Fruit fly (Drosophila melanogaster) whole organism, larva: ENCODE results near the gene Cand1.

ENCODE experiments used
- noc ChIP-seq: fragments of 200-800 bp; sonication (Bioruptor generic); optimal IDR thresholded peaks from 3 replicates; lab custom pipeline; 2019; ENCODE audit warnings: missing biosample characterization, mild to moderate bottlenecking, missing genetic modification characterization, moderate library complexity

Cand1 gene

DNA sequence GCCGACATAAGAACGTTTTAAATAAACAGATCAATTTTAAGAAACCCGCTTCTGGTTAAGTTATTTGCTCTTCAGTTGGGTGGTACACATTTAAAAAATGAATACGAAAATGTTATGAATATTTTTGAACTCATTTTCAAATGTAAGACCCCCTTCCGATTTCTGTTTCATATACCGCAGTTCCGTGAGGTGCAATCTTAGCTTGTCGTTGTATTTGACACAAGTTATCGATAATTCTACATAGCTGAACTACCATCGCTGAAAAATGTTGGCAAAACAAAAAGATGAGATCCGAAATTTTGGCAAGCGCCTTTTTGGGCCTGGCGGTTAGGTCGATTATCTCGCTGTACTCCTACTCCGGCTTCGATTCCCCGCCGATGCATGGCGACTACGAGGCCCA is 17.4 kb upstream of the Cand1 start, which contains the start of gene gny:
gny (plus strand) TSS at position 239 of the 400 bp plus-strand sequence.
- TF ChIP-seq noc (tag; lab: Kevin White, UChicago) = no peak

DNA sequence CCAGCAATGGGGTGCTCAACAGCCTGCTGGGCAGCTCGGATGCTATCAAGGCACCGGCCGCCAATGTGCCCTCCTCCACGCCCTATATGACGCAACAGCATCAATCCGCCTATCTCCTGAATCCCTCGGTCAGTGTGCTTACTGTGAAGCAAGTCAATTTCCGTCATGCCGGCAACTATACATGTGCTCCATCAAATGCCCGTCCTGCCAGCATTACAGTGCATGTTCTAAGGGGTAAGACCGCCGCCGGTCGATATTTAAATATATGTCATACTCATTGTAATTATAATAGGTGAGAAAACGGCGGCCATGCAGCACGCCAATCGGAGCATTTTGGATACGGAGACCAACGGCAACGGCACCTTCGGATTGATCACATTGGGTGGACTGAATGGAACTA is 16.1 kb upstream of the Cand1 start:
- no peak for TF ChIP-seq noc (tag; lab: Kevin White, UChicago)

dm6 chr2L:10376276-10376675 is 13.8 kb upstream of the Cand1 start:
- TF ChIP-seq noc (tag; lab: Kevin White, UChicago) = no peak

- TF ChIP-seq noc (tag; lab: Kevin White, UChicago) = peak; percentile 11
Observed at dm6 chr2L:10375464-10376236, 13.1 kb upstream of the Cand1 start, which contains the start of the genes CG33303 and dpr19. Gene CG33303, minus strand, starts transcription at chr2L:10375757. Gene dpr19, plus strand, starts transcription at chr2L:10376168.

dm6 chr2L:10373605-10374269 is 11.2 kb upstream of the Cand1 start, which contains the start of gene rho-5:
Gene rho-5, minus strand, starts transcription at chr2L:10373900.
- no peak for TF ChIP-seq noc (tag; lab: Kevin White, UChicago)

DNA sequence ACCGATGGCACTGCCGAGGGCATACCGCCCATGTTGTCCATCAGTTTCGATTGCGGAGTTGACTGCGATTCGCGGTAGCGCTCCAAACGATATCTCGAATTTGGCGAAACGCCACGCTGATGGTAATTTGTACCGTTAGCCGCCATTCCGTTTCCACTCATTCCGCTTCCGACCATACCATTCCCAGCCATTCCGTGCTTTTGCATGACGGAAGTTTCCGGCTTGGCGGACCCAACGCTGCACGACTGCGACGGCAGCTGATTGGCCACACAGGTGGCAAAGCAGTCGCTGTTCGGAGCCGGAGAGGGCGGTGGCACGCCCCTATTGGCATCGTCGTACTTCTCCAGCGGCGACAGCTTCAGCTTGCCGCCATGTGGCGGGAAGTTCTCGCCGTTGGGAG is 9.8 kb upstream of the Cand1 start:
- no peak for TF ChIP-seq noc (tag; lab: Kevin White, UChicago)

- TF ChIP-seq noc (tag; lab: Kevin White, UChicago) = no peak
Observed at dm6 chr2L:10366525-10366924, 4.0 kb upstream of the Cand1 start, which contains the start of gene CG5056. Gene CG5056, plus strand, starts transcription at chr2L:10366692.

- no peak for TF ChIP-seq noc (tag; lab: Kevin White, UChicago)
Observed at dm6 chr2L:10364229-10364628, 1.7 kb upstream of the Cand1 start, which contains the start of gene lft. Gene lft, plus strand, starts transcription at chr2L:10364471.

dm6 chr2L:10356508-10356907 is 6.0 kb downstream of the Cand1 start, which contains the start of the genes CtsL4 and ClpP:
Gene CtsL4, minus strand, starts transcription at chr2L:10356597.
Gene ClpP, plus strand, starts transcription at chr2L:10356795.
- TF ChIP-seq noc (tag; lab: Kevin White, UChicago) = no peak

- TF ChIP-seq noc (tag; lab: Kevin White, UChicago) = no peak
Observed at dm6 chr2L:10353871-10354270, 8.6 kb downstream of the Cand1 start, which contains the start of gene CG34367. Gene CG34367, minus strand, starts transcription at chr2L:10353905.

dm6 chr2L:10351130-10351529 is 11.4 kb downstream of the Cand1 start:
- TF ChIP-seq noc (tag; lab: Kevin White, UChicago) = no peak

dm6 chr2L:10344029-10344606 is 18.4 kb downstream of the Cand1 start, which contains the start of gene Frmd5:
Gene Frmd5, plus strand, starts transcription at chr2L:10344442.
- no peak for TF ChIP-seq noc (tag; lab: Kevin White, UChicago)

- no peak for TF ChIP-seq noc (tag; lab: Kevin White, UChicago)
Observed at dm6 chr2L:10342471-10342870, 20.0 kb downstream of the Cand1 start, which contains the start of gene Sps2. Gene Sps2, plus strand, starts transcription at chr2L:10342594.

DNA sequence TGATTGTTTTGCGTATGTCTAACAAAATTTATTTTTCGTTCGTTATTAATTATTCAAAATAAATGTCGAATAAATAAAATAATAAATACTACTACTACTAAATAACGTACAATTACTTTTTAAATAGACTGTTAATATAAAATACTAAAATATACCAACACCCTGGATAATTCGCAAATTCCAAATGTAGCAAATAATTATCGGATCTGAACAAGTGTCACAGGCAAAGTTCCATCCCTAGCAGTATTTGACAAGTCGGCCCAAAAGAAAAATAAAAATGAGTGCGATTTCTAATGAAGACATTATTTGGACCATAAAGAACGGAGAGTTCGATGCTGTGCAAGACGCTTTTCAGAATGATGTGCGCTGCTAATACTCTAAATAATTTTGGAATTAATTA is 21.1 kb downstream of the Cand1 start, which contains the start of gene CG31715:
CG31715 (plus strand) TSS at position 212 of the 400 bp plus-strand sequence.
- TF ChIP-seq noc (tag; lab: Kevin White, UChicago) = peak; percentile 14

dm6 chr2L:10339841-10340240 is 22.7 kb downstream of the Cand1 start:
- TF ChIP-seq noc (tag; lab: Kevin White, UChicago) = no peak
